Worm (Caenorhabditis elegans): ENCODE data around the gene C06A1.3.

Gene C06A1.3

DNA sequence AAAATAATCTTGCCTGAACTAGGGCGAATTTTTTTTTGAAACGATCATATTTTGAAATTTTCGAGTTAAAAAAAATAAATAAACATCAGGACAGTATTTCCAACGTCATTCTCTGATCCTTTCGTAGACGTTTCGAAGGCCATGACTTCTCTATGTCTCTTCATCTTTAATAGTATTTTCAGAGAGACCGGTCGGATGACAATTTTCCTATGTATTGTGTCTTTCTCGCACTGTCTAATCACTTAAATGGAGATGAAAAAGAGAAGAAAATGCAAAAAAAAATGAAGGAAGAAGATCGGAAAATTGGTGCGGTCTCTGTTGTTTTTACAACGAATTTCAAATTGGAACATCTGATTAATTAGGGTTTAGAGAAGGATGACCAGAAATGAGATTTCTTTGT is 46.9 kb upstream of the C06A1.3 start:
- TF ChIP-seq elt-3 (tag; optimal IDR thresholded peaks at IDR 0.05) (peak in 3 of 6 experiments; percentile 18 to 49 (median 36)), nhr-90 (tag; optimal IDR thresholded peaks at IDR 0.05; ENCODE audit: poor library complexity) (peak; percentile 3), nhr-20 (tag; optimal IDR thresholded peaks at IDR 0.05) (peak; percentile 51), F16B12.6 (tag; optimal IDR thresholded peaks at IDR 0.05) (no peak), snu-23 (GFP tag; optimal IDR thresholded peaks at IDR 0.05) (peak; percentile 61), unc-62 (GFP tag; optimal IDR thresholded peaks at IDR 0.05) (no peak), nhr-85 (tag) (peak; percentile 87), efl-1 (optimal IDR thresholded peaks at IDR 0.05) (peak in 1 of 2 experiments; percentile 10), efl-1 (GFP tag; optimal IDR thresholded peaks at IDR 0.05 in 1 of 2) (peak in 1 of 2 experiments; percentile 88), skn-1 (tag; optimal IDR thresholded peaks at IDR 0.05) (peak; percentile 6), unc-86 (tag; optimal IDR thresholded peaks at IDR 0.05) (no peak), mep-1 (tag; optimal IDR thresholded peaks at IDR 0.05) (peak; percentile 43), blmp-1 (tag; optimal IDR thresholded peaks at IDR 0.05) (peak; percentile 60), lin-35 (GFP tag; optimal IDR thresholded peaks at IDR 0.05) (peak in 1 of 2 experiments; percentile 21), lin-14 (GFP tag; optimal IDR thresholded peaks at IDR 0.05) (peak; percentile 76), lir-3 (tag; optimal IDR thresholded peaks at IDR 0.05; ENCODE audit: poor library complexity) (no peak)

- TF ChIP-seq pqm-1 (tag; optimal IDR thresholded peaks at IDR 0.05) (no peak), rnt-1 (tag; optimal IDR thresholded peaks at IDR 0.05) (peak; percentile 0), Y116A8C.19 (tag; optimal IDR thresholded peaks at IDR 0.05; ENCODE audit: borderline replicate concordance) (no peak), lin-14 (GFP tag; optimal IDR thresholded peaks at IDR 0.05) (peak; percentile 57)
These were observed 44.4 kb upstream of the C06A1.3 start, which contains the start of gene mab-10 for ce11 chrII:10527649-10528134. Gene mab-10 (plus strand): TSS chrII:10528084.

ce11 chrII:10529218-10529751 is 42.8 kb upstream of the C06A1.3 start:
- TF ChIP-seq lin-14 (GFP tag; optimal IDR thresholded peaks at IDR 0.05) = peak; percentile 12
- no peak for TF ChIP-seq nhr-20 (tag; optimal IDR thresholded peaks at IDR 0.05)
- no peak for TF ChIP-seq C16A3.4 (tag; optimal IDR thresholded peaks at IDR 0.05)
- TF ChIP-seq fkh-10 (GFP tag; optimal IDR thresholded peaks at IDR 0.05) = no peak
- no peak for TF ChIP-seq F16B12.6 (tag; optimal IDR thresholded peaks at IDR 0.05)
- TF ChIP-seq lir-3 (tag; optimal IDR thresholded peaks at IDR 0.05; ENCODE audit: poor library complexity) = no peak
- no peak for TF ChIP-seq irx-1 (tag; optimal IDR thresholded peaks at IDR 0.05)
- peak; percentile 31 for TF ChIP-seq blmp-1 (tag; optimal IDR thresholded peaks at IDR 0.05)
- no peak for TF ChIP-seq ceh-82 (tag; optimal IDR thresholded peaks at IDR 0.05)
- TF ChIP-seq nhr-19 (GFP tag; conservative IDR thresholded peaks at IDR 0.05) = no peak

DNA sequence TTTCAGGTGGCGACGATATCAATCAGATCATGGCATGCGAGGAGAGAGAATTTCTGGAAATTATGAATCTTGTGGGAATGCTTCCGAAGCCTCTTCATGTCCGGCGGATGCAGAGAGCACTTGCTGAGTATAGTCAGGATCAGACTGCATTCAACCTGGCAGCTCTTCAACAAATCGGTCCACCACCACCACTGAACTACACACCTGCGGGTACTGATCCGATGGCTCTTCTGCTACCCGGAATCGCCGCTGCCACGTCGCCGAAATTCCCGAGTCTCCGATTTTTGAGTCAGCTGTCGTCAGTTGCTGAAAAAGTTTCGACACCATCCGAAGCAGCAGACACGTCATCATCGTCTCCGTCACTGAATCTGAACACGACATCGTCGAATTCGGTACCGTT is 41.2 kb upstream of the C06A1.3 start:
- TF ChIP-seq lin-35 (GFP tag; optimal IDR thresholded peaks at IDR 0.05) = no peak
- TF ChIP-seq rnt-1 (tag; optimal IDR thresholded peaks at IDR 0.05) = no peak
- no peak for TF ChIP-seq sptf-1 (tag; optimal IDR thresholded peaks at IDR 0.05)
- no peak for TF ChIP-seq aha-1 (tag; optimal IDR thresholded peaks at IDR 0.05)
- no peak for TF ChIP-seq ceh-82 (tag; optimal IDR thresholded peaks at IDR 0.05)
- TF ChIP-seq ceh-90 (tag; optimal IDR thresholded peaks at IDR 0.05) = no peak
- TF ChIP-seq efl-1 (optimal IDR thresholded peaks at IDR 0.05) = no peak
- no peak for TF ChIP-seq efl-1 (GFP tag; optimal IDR thresholded peaks at IDR 0.05 in 1 of 2)
- TF ChIP-seq lin-39 (tag; optimal IDR thresholded peaks at IDR 0.05) = no peak
- no peak for TF ChIP-seq unc-86 (tag; optimal IDR thresholded peaks at IDR 0.05)
- no peak for TF ChIP-seq tbx-2 (tag; optimal IDR thresholded peaks at IDR 0.05)

- no peak for TF ChIP-seq fkh-4 (tag; optimal IDR thresholded peaks at IDR 0.05; ENCODE audit: borderline replicate concordance)
- TF ChIP-seq efl-1 (optimal IDR thresholded peaks at IDR 0.05) = no peak
- no peak for TF ChIP-seq efl-1 (GFP tag; optimal IDR thresholded peaks at IDR 0.05 in 1 of 2)
- TF ChIP-seq nhr-237 (tag; optimal IDR thresholded peaks at IDR 0.05) = no peak
- TF ChIP-seq rnt-1 (tag; optimal IDR thresholded peaks at IDR 0.05) = no peak
- no peak for TF ChIP-seq nhr-11 (tag; optimal IDR thresholded peaks at IDR 0.05)
- no peak for TF ChIP-seq ets-5 (GFP tag; IDR thresholded peaks at IDR 0.05)
- TF ChIP-seq jun-1 (tag; optimal IDR thresholded peaks at IDR 0.05) = no peak
These were observed 40.5 kb upstream of the C06A1.3 start for ce11 chrII:10531604-10532003.

Measured in whole organism, L1 larva.